Worm (Caenorhabditis elegans) whole organism, L2 larva: Measurements from ENCODE around the gene enee-1.

Source experiments
- C34F6.9 ChIP-seq: fragments of 150-350 bp; optimal IDR thresholded peaks from 2 replicates; lab custom pipeline; 2014; ENCODE audit warnings: missing biosample characterization, missing genetic modification characterization
- F13H6.1 ChIP-seq: sonication (generic microtip); optimal IDR thresholded peaks from 2 replicates; lab custom pipeline; 2016; ENCODE audit warnings: missing genetic modification characterization, missing compliant biosample characterization
- R02D3.7 ChIP-seq: fragments of 150-350 bp; optimal IDR thresholded peaks from 2 replicates; lab custom pipeline; 2014; ENCODE audit warnings: missing biosample characterization, missing genetic modification characterization
- Y55F3AM.14 ChIP-seq: fragments of 200-800 bp; sonication (Bioruptor generic); optimal IDR thresholded peaks from 2 replicates; lab custom pipeline; 2018; ENCODE audit warnings: mild to moderate bottlenecking, missing genetic modification characterization, missing compliant biosample characterization
- alr-1 ChIP-seq: fragments of 150-350 bp; optimal IDR thresholded peaks from 2 replicates; lab custom pipeline; 2014; ENCODE audit warnings: missing biosample characterization, missing genetic modification characterization
- aly-2 ChIP-seq: fragments of 150-350 bp; optimal IDR thresholded peaks from 2 replicates; lab custom pipeline; 2014; ENCODE audit warnings: missing biosample characterization, missing genetic modification characterization
- ama-1 ChIP-seq: fragments of 150-350 bp; optimal IDR thresholded peaks from 2 replicates; lab custom pipeline; 2018; ENCODE audit warnings: inconsistent platforms
- ceh-82 ChIP-seq: fragments of 150-350 bp; optimal IDR thresholded peaks from 2 replicates; lab custom pipeline; 2014; ENCODE audit warnings: missing biosample characterization, missing genetic modification characterization
- crh-2 ChIP-seq: sonication (generic microtip); optimal IDR thresholded peaks from 2 replicates; lab custom pipeline; 2017; ENCODE audit warnings: missing biosample characterization, missing genetic modification characterization
- dmd-4 ChIP-seq: sonication (generic microtip); optimal IDR thresholded peaks from 2 replicates; lab custom pipeline; 2017; ENCODE audit warnings: missing biosample characterization, missing genetic modification characterization
- egl-27 ChIP-seq: sonication (generic microtip); optimal IDR thresholded peaks from 3 replicates; lab custom pipeline; 2017; ENCODE audit warnings: missing biosample characterization, missing genetic modification reagents, missing genetic modification characterization
- elt-1 ChIP-seq: fragments of 150-350 bp; optimal IDR thresholded peaks from 2 replicates; lab custom pipeline; 2014; ENCODE audit warnings: missing biosample characterization, missing genetic modification characterization
- elt-3 ChIP-seq: sonication (generic microtip); optimal IDR thresholded peaks from 2 replicates; lab custom pipeline; 2017; ENCODE audit warnings: missing biosample characterization, missing genetic modification characterization
- fos-1 ChIP-seq: fragments of 150-350 bp; optimal IDR thresholded peaks from 2 replicates; lab custom pipeline; 2014; ENCODE audit warnings: missing biosample characterization, missing genetic modification characterization
- gmeb-1 ChIP-seq: fragments of 150-350 bp; optimal IDR thresholded peaks from 2 replicates; lab custom pipeline; 2014; ENCODE audit warnings: missing biosample characterization, missing genetic modification characterization
- lin-11 ChIP-seq: fragments of 150-350 bp; sonication (generic microtip); optimal IDR thresholded peaks from 2 replicates; lab custom pipeline; 2014; ENCODE audit warnings: missing biosample characterization, missing genetic modification characterization, inconsistent platforms, mixed read lengths
- lin-39 ChIP-seq: fragments of 150-350 bp; optimal IDR thresholded peaks from 2 replicates; lab custom pipeline; 2014; ENCODE audit warnings: missing biosample characterization, missing genetic modification reagents, missing genetic modification characterization
- mbf-1 ChIP-seq: sonication (generic microtip); optimal IDR thresholded peaks from 2 replicates; lab custom pipeline; 2017; ENCODE audit warnings: missing biosample characterization, missing genetic modification characterization
- mdl-1 ChIP-seq, 2 experiments: fragments of 150-350 bp in 1 of 2; sonication (generic microtip) in 1 of 2; optimal IDR thresholded peaks; 2 replicates each; lab custom pipeline; 2017; ENCODE audit warnings: missing biosample characterization in 2 of 2, missing genetic modification characterization in 2 of 2
- nhr-10 ChIP-seq: sonication (generic microtip); optimal IDR thresholded peaks from 2 replicates; lab custom pipeline; 2017; ENCODE audit warnings: missing biosample characterization, missing genetic modification characterization
- nhr-11 ChIP-seq: fragments of 150-350 bp; optimal IDR thresholded peaks from 2 replicates; lab custom pipeline; 2014; ENCODE audit warnings: missing biosample characterization, missing genetic modification characterization
- nhr-21 ChIP-seq: fragments of 150-350 bp; optimal IDR thresholded peaks from 2 replicates; lab custom pipeline; 2014; ENCODE audit warnings: missing biosample characterization, missing genetic modification characterization
- nhr-237 ChIP-seq: fragments of 150-350 bp; optimal IDR thresholded peaks from 2 replicates; lab custom pipeline; 2014; ENCODE audit warnings: missing biosample characterization, missing genetic modification characterization
- nhr-25 ChIP-seq: fragments of 150-350 bp; sonication (generic microtip); optimal IDR thresholded peaks from 3 replicates; lab custom pipeline; 2014; ENCODE audit warnings: missing biosample characterization, missing genetic modification characterization
- nhr-77 ChIP-seq: fragments of 150-350 bp; optimal IDR thresholded peaks from 2 replicates; lab custom pipeline; 2014; ENCODE audit warnings: missing biosample characterization, missing genetic modification characterization
- peb-1 ChIP-seq: fragments of 150-350 bp; optimal IDR thresholded peaks from 2 replicates; lab custom pipeline; 2014; ENCODE audit warnings: missing biosample characterization, missing genetic modification characterization
- sem-4 ChIP-seq: fragments of 150-350 bp; optimal IDR thresholded peaks from 2 replicates; lab custom pipeline; 2014; ENCODE audit warnings: missing biosample characterization, missing genetic modification reagents, missing genetic modification characterization
- skn-1 ChIP-seq: sonication (generic microtip); optimal IDR thresholded peaks from 2 replicates; lab custom pipeline; 2017; ENCODE audit warnings: missing biosample characterization, missing genetic modification characterization
- sma-3 ChIP-seq: sonication (generic microtip); optimal IDR thresholded peaks from 2 replicates; lab custom pipeline; 2016; ENCODE audit warnings: missing genetic modification reagents, missing genetic modification characterization, missing compliant biosample characterization
- sma-9 ChIP-seq, 2 experiments: fragments of 150-350 bp in 1 of 2; sonication (generic microtip) in 1 of 2; optimal IDR thresholded peaks; 2 replicates each; lab custom pipeline; 2014 to 2016; ENCODE audit warnings: missing genetic modification characterization in 2 of 2, mild to moderate bottlenecking in 1 of 2, missing biosample characterization in 1 of 2, missing compliant biosample characterization in 1 of 2, missing genetic modification reagents in 1 of 2, moderate library complexity in 1 of 2
- unc-39 ChIP-seq: fragments of 150-350 bp; optimal IDR thresholded peaks from 2 replicates; lab custom pipeline; 2014; ENCODE audit warnings: missing biosample characterization, missing genetic modification characterization
- unc-62 ChIP-seq: fragments of 150-350 bp; optimal IDR thresholded peaks from 2 replicates; lab custom pipeline; 2014; ENCODE audit warnings: missing biosample characterization, missing genetic modification reagents, missing genetic modification characterization
- zag-1 ChIP-seq: fragments of 150-350 bp; optimal IDR thresholded peaks from 2 replicates; lab custom pipeline; 2014; ENCODE audit warnings: missing biosample characterization, missing genetic modification characterization
- ztf-1 ChIP-seq: fragments of 200-800 bp; sonication (Bioruptor generic); conservative IDR thresholded peaks from 2 replicates; pipeline ENCODE4 v1.3.6; 2022; ENCODE audit warnings: missing genetic modification characterization, missing compliant biosample characterization

Gene enee-1

DNA sequence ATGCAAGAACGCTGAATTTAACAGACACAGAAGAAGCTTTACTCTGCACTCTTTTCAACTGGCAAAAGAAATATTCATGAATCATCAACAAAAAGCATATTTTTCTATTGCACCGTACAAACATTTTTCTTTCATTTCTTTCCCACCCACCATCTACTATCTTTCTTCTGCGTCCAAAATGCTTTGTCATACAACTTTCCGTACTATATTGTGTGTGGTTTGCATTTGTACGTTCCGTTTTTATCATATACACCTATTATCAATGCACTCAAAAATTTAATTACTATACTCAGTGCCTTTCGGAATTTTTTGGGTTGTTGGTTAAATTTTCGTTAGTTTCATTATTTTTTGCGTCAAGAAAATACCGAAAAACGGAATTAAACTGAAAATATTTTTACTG is 43.2 kb downstream of the enee-1 start:
- TF ChIP-seq gmeb-1 (tag; lab: Kevin White, UChicago) (no peak), sem-4 (tag; lab: Kevin White, UChicago) (no peak), nhr-25 (tag; lab: Kevin White, UChicago) (no peak), fos-1 (tag; lab: Kevin White, UChicago) (peak; percentile 91)

DNA sequence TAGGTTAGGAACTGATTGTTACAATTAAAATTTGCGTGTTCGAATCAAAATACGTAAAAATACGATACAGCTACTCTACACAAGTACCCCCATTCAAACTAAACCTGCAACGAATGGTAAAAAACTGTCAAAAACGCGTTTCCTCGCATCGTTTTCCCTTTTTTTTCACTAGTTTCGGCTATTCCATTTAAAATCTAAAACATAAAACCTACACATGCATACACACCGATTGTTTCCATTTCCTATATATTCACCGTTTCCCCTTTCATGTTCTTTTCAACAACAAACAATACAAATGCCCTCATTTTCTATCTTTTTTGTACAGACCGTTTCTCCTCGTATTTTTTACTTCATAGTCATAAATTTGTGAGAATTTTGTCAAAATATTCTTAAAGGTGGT is 44.3 kb downstream of the enee-1 start:
- no peak for TF ChIP-seq nhr-10
- TF ChIP-seq nhr-237, result no peak
- no peak for TF ChIP-seq aly-2 (tag; lab: Kevin White, UChicago)
- no peak for TF ChIP-seq mdl-1 (tag; optimal IDR thresholded peaks at IDR 0.05; lab: Kevin White, UChicago)
- no peak for TF ChIP-seq alr-1
- no peak for TF ChIP-seq nhr-25 (tag; lab: Kevin White, UChicago)
- no peak for TF ChIP-seq skn-1 (tag; lab: Kevin White, UChicago)
- no peak for TF ChIP-seq ama-1 (lab: Kevin White, UChicago)
- no peak for TF ChIP-seq nhr-21
- TF ChIP-seq sem-4 (tag; lab: Kevin White, UChicago), result no peak
- TF ChIP-seq elt-3 (tag; lab: Kevin White, UChicago), result no peak
- no peak for TF ChIP-seq egl-27 (tag; lab: Kevin White, UChicago)
- TF ChIP-seq R02D3.7 (tag; lab: Kevin White, UChicago), result no peak
- TF ChIP-seq zag-1 (tag; lab: Kevin White, UChicago), result no peak
- TF ChIP-seq lin-11 (tag; lab: Kevin White, UChicago), result no peak
- TF ChIP-seq C34F6.9, result no peak
- TF ChIP-seq mbf-1, result no peak
- no peak for TF ChIP-seq nhr-77 (tag; lab: Kevin White, UChicago)
- TF ChIP-seq unc-39 (tag; lab: Kevin White, UChicago), result no peak

DNA sequence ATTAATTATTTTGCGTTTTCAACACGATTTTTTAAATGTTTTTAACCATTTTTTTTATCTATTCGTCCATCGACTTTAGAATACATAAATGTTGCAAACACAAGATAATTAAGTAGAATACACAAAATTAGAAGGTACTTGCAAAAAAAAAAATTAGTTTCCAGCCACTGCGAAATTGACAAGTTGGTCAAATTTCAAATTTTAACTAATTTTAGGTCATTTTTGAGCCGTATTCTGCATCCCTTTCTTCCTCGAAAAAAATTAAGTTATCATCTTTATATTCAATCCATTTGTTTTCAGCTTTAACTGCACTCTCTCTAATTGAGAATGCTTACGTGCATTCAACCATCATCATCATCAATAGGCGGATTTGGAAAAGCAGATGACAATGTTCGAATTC is 44.9 kb downstream of the enee-1 start, which contains the start of gene egl-26:
Gene egl-26, plus strand, starts transcription at position 301 of the 400 bp plus-strand sequence.
- no peak for TF ChIP-seq ama-1 (lab: Kevin White, UChicago)
- no peak for TF ChIP-seq mbf-1

DNA sequence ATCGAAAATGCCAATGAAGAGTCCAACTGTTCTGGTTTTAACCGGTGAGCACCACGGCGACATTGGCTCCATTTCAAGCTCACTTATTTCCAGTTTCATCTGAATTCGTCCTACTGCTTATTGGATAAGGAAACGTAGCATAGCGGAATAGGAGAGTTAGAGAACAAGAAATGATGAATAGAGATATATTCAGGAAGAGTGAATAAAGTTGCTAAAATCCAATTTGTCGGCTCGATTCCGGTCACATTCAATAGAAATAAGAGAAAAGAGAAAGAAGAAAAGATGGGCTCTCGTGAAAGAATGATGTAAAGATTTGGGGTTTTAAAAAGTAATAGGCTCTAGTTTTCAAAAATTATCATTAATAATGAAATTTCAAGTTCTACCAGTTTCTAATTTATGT is 48.9 kb downstream of the enee-1 start:
- TF ChIP-seq ama-1 (lab: Kevin White, UChicago) (no peak), F13H6.1 (tag; lab: Kevin White, UChicago) (peak; percentile 6)

ce11 chrII:73892-74291 is 49.4 kb downstream of the enee-1 start:
- TF ChIP-seq nhr-25 (tag; lab: Kevin White, UChicago) (no peak), elt-1 (no peak), ceh-82 (tag; lab: Kevin White, UChicago) (no peak), sma-3 (no peak), fos-1 (tag; lab: Kevin White, UChicago) (no peak), lin-39 (tag; lab: Kevin White, UChicago) (no peak), gmeb-1 (tag; lab: Kevin White, UChicago) (no peak), Y55F3AM.14 (GFP tag; lab: Kevin White, UChicago) (no peak), ztf-1 (GFP tag; lab: Robert Waterston, UW) (no peak), sma-9 (GFP tag; optimal IDR thresholded peaks at IDR 0.05; lab: Kevin White, UChicago) (no peak), sma-9 (tag; optimal IDR thresholded peaks at IDR 0.05; lab: Kevin White, UChicago) (no peak), F13H6.1 (tag; lab: Kevin White, UChicago) (no peak), crh-2 (tag; lab: Kevin White, UChicago) (no peak), dmd-4 (tag; lab: Kevin White, UChicago) (no peak), mdl-1 (tag; optimal IDR thresholded peaks at IDR 0.05; lab: Kevin White, UChicago) (no peak), nhr-11 (tag; lab: Kevin White, UChicago) (no peak), lin-11 (tag; lab: Kevin White, UChicago) (no peak), unc-62 (no peak), peb-1 (tag; lab: Kevin White, UChicago) (no peak)
- TF ChIP-seq, all 48 proteins: peak for 0
